Fruit fly (Drosophila melanogaster): ENCODE results near the gene sl.
A peak's percentile ranks its signal among the peaks of the same experiment; 100 is the strongest.

Gene sl

dm6 chrX:16303636-16304035 lies 46.5 kb upstream of the sl start, which contains the start of gene CG3679 (continued):
- TF ChIP-seq knrl (GFP tag; IDR thresholded peaks at IDR 0.05; ENCODE audit: partially characterized antibody) (peak; percentile 60; the same call in 2 of the 3 replicates), CG6791 (GFP tag; IDR thresholded peaks at IDR 0.05; ENCODE audit: partially characterized antibody) (peak; percentile 82), Bgb (GFP tag; IDR thresholded peaks at IDR 0.05; ENCODE audit: partially characterized antibody) (peak; percentile 78), CG15269 (tag; optimal IDR thresholded peaks at IDR 0.05) (no peak), lola (GFP tag; optimal IDR thresholded peaks at IDR 0.05) (no peak), Xrp1 (GFP tag; IDR thresholded peaks at IDR 0.05) (0 out of 2 replicates have a peak, but pooled peaks have one; percentile 10), kay (GFP tag; optimal IDR thresholded peaks at IDR 0.05) (no peak), vnd (GFP tag; IDR thresholded peaks at IDR 0.05; ENCODE audit: partially characterized antibody) (peak; percentile 20; the same call in 2 of the 3 replicates), CG16813 (GFP tag; IDR thresholded peaks at IDR 0.05; ENCODE audit: partially characterized antibody) (peak; percentile 66), CG3995 (GFP tag; optimal IDR thresholded peaks at IDR 0.05) (peak; percentile 92), nerfin-2 (GFP tag; IDR thresholded peaks at IDR 0.05; ENCODE audit: partially characterized antibody) (peak; percentile 69), amos (GFP tag; IDR thresholded peaks at IDR 0.05; ENCODE audit: partially characterized antibody) (peak; percentile 73; the same call in 1 of the 2 replicates), Doc3 (GFP tag; IDR thresholded peaks at IDR 0.05; ENCODE audit: partially characterized antibody) (peak; percentile 58; the same call in 2 of the 3 replicates), gt (GFP tag; IDR thresholded peaks at IDR 0.05) (no peak), kni (GFP tag; optimal IDR thresholded peaks at IDR 0.05) (no peak), stwl (tag; optimal IDR thresholded peaks at IDR 0.05) (peak; percentile 28), ttk (GFP tag; IDR thresholded peaks at IDR 0.05) (no peak), pfk (GFP tag; optimal IDR thresholded peaks at IDR 0.05) (peak; percentile 21), Opbp (GFP tag; IDR thresholded peaks at IDR 0.05; ENCODE audit: partially characterized antibody) (peak; percentile 63; the same call in 2 of the 3 replicates), crp (GFP tag; optimal IDR thresholded peaks at IDR 0.05) (no peak), Oli (tag; optimal IDR thresholded peaks at IDR 0.05) (no peak), tna (GFP tag; IDR thresholded peaks at IDR 0.05; ENCODE audit: partially characterized antibody) (peak; percentile 61), YL-1 (GFP tag; optimal IDR thresholded peaks at IDR 0.05) (no peak), CG2712 (tag; optimal IDR thresholded peaks at IDR 0.05) (peak; percentile 58), CG15514 (GFP tag; optimal IDR thresholded peaks at IDR 0.05) (peak; percentile 63), CG12299 (tag; optimal IDR thresholded peaks at IDR 0.05) (no peak), CG4854 (GFP tag; optimal IDR thresholded peaks at IDR 0.05) (no peak), CG34224 (GFP tag; IDR thresholded peaks at IDR 0.05; ENCODE audit: partially characterized antibody) (peak; percentile 66), CG8359 (GFP tag; optimal IDR thresholded peaks at IDR 0.05; ENCODE audit: borderline replicate concordance) (no peak), Max (GFP tag; optimal IDR thresholded peaks at IDR 0.05) (no peak), CG11504 (tag; optimal IDR thresholded peaks at IDR 0.05) (no peak), CG32767 (GFP tag; IDR thresholded peaks at IDR 0.05) (0 out of 2 replicates have a peak, but pooled peaks have one; percentile 19), mam (GFP tag; optimal IDR thresholded peaks at IDR 0.05) (no peak), Camta (GFP tag; optimal IDR thresholded peaks at IDR 0.05) (no peak), chm (GFP tag; IDR thresholded peaks at IDR 0.05) (no peak), gfzf (GFP tag; optimal IDR thresholded peaks at IDR 0.05) (no peak), cg (GFP tag; optimal IDR thresholded peaks at IDR 0.05) (peak; percentile 25), Dll (GFP tag; IDR thresholded peaks at IDR 0.05; ENCODE audit: partially characterized antibody) (peak; percentile 68), CG1024 (GFP tag; IDR thresholded peaks at IDR 0.05) (0 out of 2 replicates have a peak, but pooled peaks have one; percentile 31), CG6689 (GFP tag; IDR thresholded peaks at IDR 0.05) (no peak), CG17802 (tag; optimal IDR thresholded peaks at IDR 0.05) (peak; percentile 34), CG5245 (GFP tag; optimal IDR thresholded peaks at IDR 0.05) (no peak), en (GFP tag; optimal IDR thresholded peaks at IDR 0.05) (no peak), CG13287 (GFP tag; IDR thresholded peaks at IDR 0.05; ENCODE audit: partially characterized antibody) (peak; percentile 74), Dek (tag; optimal IDR thresholded peaks at IDR 0.05) (no peak), ssp (GFP tag; IDR thresholded peaks at IDR 0.05) (peak; percentile 95), Dp (GFP tag; optimal IDR thresholded peaks at IDR 0.05) (peak; percentile 74), tin (GFP tag; optimal IDR thresholded peaks at IDR 0.05) (no peak)

Data from whole organism, embryonic.